Worm (Caenorhabditis elegans) whole organism, L2 larva: ENCODE data around the gene C27B7.2.

Experiments used
- F13H6.1 ChIP-seq: sonication (generic microtip); optimal IDR thresholded peaks from 2 replicates; lab custom pipeline; 2016; ENCODE audit warnings: missing genetic modification characterization, missing compliant biosample characterization
- R02D3.7 ChIP-seq: fragments of 150-350 bp; optimal IDR thresholded peaks from 2 replicates; lab custom pipeline; 2014; ENCODE audit warnings: missing biosample characterization, missing genetic modification characterization
- Y55F3AM.14 ChIP-seq: fragments of 200-800 bp; sonication (Bioruptor generic); optimal IDR thresholded peaks from 2 replicates; lab custom pipeline; 2018; ENCODE audit warnings: mild to moderate bottlenecking, missing genetic modification characterization, missing compliant biosample characterization
- ZK546.5 ChIP-seq: sonication (generic microtip); optimal IDR thresholded peaks from 2 replicates; lab custom pipeline; 2017; ENCODE audit warnings: missing biosample characterization, missing genetic modification characterization
- aly-2 ChIP-seq: fragments of 150-350 bp; optimal IDR thresholded peaks from 2 replicates; lab custom pipeline; 2014; ENCODE audit warnings: missing biosample characterization, missing genetic modification characterization
- ama-1 ChIP-seq: fragments of 150-350 bp; optimal IDR thresholded peaks from 2 replicates; lab custom pipeline; 2018; ENCODE audit warnings: inconsistent platforms
- blmp-1 ChIP-seq: sonication (generic microtip); optimal IDR thresholded peaks from 2 replicates; lab custom pipeline; 2017; ENCODE audit warnings: missing genetic modification characterization, mild to moderate bottlenecking, missing compliant biosample characterization, antibody characterized with exemption, moderate library complexity; ENCODE audit not compliant: insufficient read depth
- ceh-16 ChIP-seq: fragments of 150-350 bp; optimal IDR thresholded peaks from 2 replicates; lab custom pipeline; 2014; ENCODE audit warnings: missing biosample characterization, missing genetic modification characterization
- ceh-82 ChIP-seq: fragments of 150-350 bp; optimal IDR thresholded peaks from 2 replicates; lab custom pipeline; 2014; ENCODE audit warnings: missing biosample characterization, missing genetic modification characterization
- crh-2 ChIP-seq: sonication (generic microtip); optimal IDR thresholded peaks from 2 replicates; lab custom pipeline; 2017; ENCODE audit warnings: missing biosample characterization, missing genetic modification characterization
- dmd-4 ChIP-seq: sonication (generic microtip); optimal IDR thresholded peaks from 2 replicates; lab custom pipeline; 2017; ENCODE audit warnings: missing biosample characterization, missing genetic modification characterization
- egl-27 ChIP-seq: sonication (generic microtip); optimal IDR thresholded peaks from 3 replicates; lab custom pipeline; 2017; ENCODE audit warnings: missing biosample characterization, missing genetic modification reagents, missing genetic modification characterization
- elt-3 ChIP-seq: sonication (generic microtip); optimal IDR thresholded peaks from 2 replicates; lab custom pipeline; 2017; ENCODE audit warnings: missing biosample characterization, missing genetic modification characterization
- fos-1 ChIP-seq: fragments of 150-350 bp; optimal IDR thresholded peaks from 2 replicates; lab custom pipeline; 2014; ENCODE audit warnings: missing biosample characterization, missing genetic modification characterization
- gmeb-1 ChIP-seq: fragments of 150-350 bp; optimal IDR thresholded peaks from 2 replicates; lab custom pipeline; 2014; ENCODE audit warnings: missing biosample characterization, missing genetic modification characterization
- lin-11 ChIP-seq: fragments of 150-350 bp; sonication (generic microtip); optimal IDR thresholded peaks from 2 replicates; lab custom pipeline; 2014; ENCODE audit warnings: missing biosample characterization, missing genetic modification characterization, inconsistent platforms, mixed read lengths
- lin-13 ChIP-seq: fragments of 150-350 bp; optimal IDR thresholded peaks from 2 replicates; lab custom pipeline; 2014; ENCODE audit warnings: missing biosample characterization, missing genetic modification reagents, missing genetic modification characterization
- lsy-2 ChIP-seq, 2 experiments: fragments of 150-350 bp in 1 of 2; sonication (generic microtip) in 1 of 2; optimal IDR thresholded peaks; 2 replicates each; lab custom pipeline; 2014 to 2017; ENCODE audit warnings: missing biosample characterization in 2 of 2, missing genetic modification characterization in 2 of 2
- mab-5 ChIP-seq: fragments of 150-350 bp; optimal IDR thresholded peaks from 2 replicates; lab custom pipeline; 2014; ENCODE audit warnings: missing biosample characterization, missing genetic modification characterization
- nhr-11 ChIP-seq: fragments of 150-350 bp; optimal IDR thresholded peaks from 2 replicates; lab custom pipeline; 2014; ENCODE audit warnings: missing biosample characterization, missing genetic modification characterization
- nhr-129 ChIP-seq: fragments of 150-350 bp; optimal IDR thresholded peaks from 2 replicates; lab custom pipeline; 2014; ENCODE audit warnings: missing biosample characterization, missing genetic modification characterization
- nhr-237 ChIP-seq: fragments of 150-350 bp; optimal IDR thresholded peaks from 2 replicates; lab custom pipeline; 2014; ENCODE audit warnings: missing biosample characterization, missing genetic modification characterization
- nhr-77 ChIP-seq: fragments of 150-350 bp; optimal IDR thresholded peaks from 2 replicates; lab custom pipeline; 2014; ENCODE audit warnings: missing biosample characterization, missing genetic modification characterization
- skn-1 ChIP-seq: sonication (generic microtip); optimal IDR thresholded peaks from 2 replicates; lab custom pipeline; 2017; ENCODE audit warnings: missing biosample characterization, missing genetic modification characterization
- sma-3 ChIP-seq: sonication (generic microtip); optimal IDR thresholded peaks from 2 replicates; lab custom pipeline; 2016; ENCODE audit warnings: missing genetic modification reagents, missing genetic modification characterization, missing compliant biosample characterization
- snpc-4 ChIP-seq: fragments of 150-350 bp; optimal IDR thresholded peaks from 2 replicates; lab custom pipeline; 2014; ENCODE audit warnings: missing biosample characterization, missing genetic modification characterization
- unc-39 ChIP-seq: fragments of 150-350 bp; optimal IDR thresholded peaks from 2 replicates; lab custom pipeline; 2014; ENCODE audit warnings: missing biosample characterization, missing genetic modification characterization
- unc-55 ChIP-seq: fragments of 150-350 bp; sonication (generic microtip); optimal IDR thresholded peaks from 3 replicates; lab custom pipeline; 2014; ENCODE audit warnings: missing biosample characterization, missing genetic modification reagents, missing genetic modification characterization
- ztf-11 ChIP-seq: sonication (generic microtip); optimal IDR thresholded peaks from 2 replicates; lab custom pipeline; 2017; ENCODE audit warnings: missing biosample characterization, missing genetic modification characterization
- ztf-4 ChIP-seq: fragments of 150-350 bp; optimal IDR thresholded peaks from 2 replicates; lab custom pipeline; 2014; ENCODE audit warnings: missing biosample characterization, missing genetic modification characterization

C27B7.2 gene

ce11 chrIV:8892558-8892957 is at the start of gene C27B7.2:
TSS of gene C27B7.2 (plus strand) at chrIV:8892858.
- TF ChIP-seq snpc-4 (tag; lab: Kevin White, UChicago) (no peak), F13H6.1 (tag; lab: Kevin White, UChicago) (no peak), ztf-4 (no peak), nhr-129 (tag; lab: Kevin White, UChicago) (no peak), ztf-11 (tag; lab: Kevin White, UChicago) (no peak), blmp-1 (tag; lab: Kevin White, UChicago) (no peak), unc-55 (no peak), lin-11 (tag; lab: Kevin White, UChicago) (no peak), nhr-237 (tag; lab: Kevin White, UChicago) (no peak), elt-3 (tag; lab: Kevin White, UChicago) (no peak), dmd-4 (tag; lab: Kevin White, UChicago) (no peak)
- TF ChIP-seq, all 48 proteins: peak for 0

ce11 chrIV:8844457-8844856 is 48.2 kb upstream of the C27B7.2 start, which contains the start of gene T11B7.2:
TSS of gene T11B7.2 (minus strand) at chrIV:8844557.
- no peak for TF ChIP-seq nhr-129 (tag; lab: Kevin White, UChicago)
- TF ChIP-seq F13H6.1 (tag; lab: Kevin White, UChicago): no peak
- no peak for TF ChIP-seq mab-5 (tag; lab: Kevin White, UChicago)
- no peak for TF ChIP-seq nhr-77 (tag; lab: Kevin White, UChicago)
- TF ChIP-seq aly-2 (tag; lab: Kevin White, UChicago): no peak
- TF ChIP-seq ceh-16: no peak
- no peak for TF ChIP-seq unc-55
- TF ChIP-seq fos-1: no peak
- TF ChIP-seq R02D3.7: no peak
- no peak for TF ChIP-seq gmeb-1 (tag; lab: Kevin White, UChicago)

- no peak for TF ChIP-seq sma-3 (GFP tag; lab: Kevin White, UChicago)
- peak; percentile 24 for TF ChIP-seq crh-2 (tag; lab: Kevin White, UChicago)
- peak; percentile 80 for TF ChIP-seq fos-1
Observed at ce11 chrIV:8845922-8846321, 46.7 kb upstream of the C27B7.2 start.

- TF ChIP-seq lin-11 (tag; lab: Kevin White, UChicago) (no peak), unc-39 (no peak)
Observed at ce11 chrIV:8847918-8848317, 44.7 kb upstream of the C27B7.2 start, which contains the start of gene col-118. TSS of gene col-118 (plus strand) at chrIV:8848218.

- TF ChIP-seq lin-13: no peak
- no peak for TF ChIP-seq dmd-4 (tag; lab: Kevin White, UChicago)
- TF ChIP-seq nhr-11 (tag; lab: Kevin White, UChicago): no peak
Observed at ce11 chrIV:8848983-8849382, 43.7 kb upstream of the C27B7.2 start.

ce11 chrIV:8850807-8851206 is 41.9 kb upstream of the C27B7.2 start:
- TF ChIP-seq skn-1 (tag; lab: Kevin White, UChicago): no peak
- TF ChIP-seq Y55F3AM.14 (GFP tag; lab: Kevin White, UChicago): no peak
- peak; percentile 47 for TF ChIP-seq F13H6.1 (tag; lab: Kevin White, UChicago)
- no peak for TF ChIP-seq ceh-16

ce11 chrIV:8852194-8852593 is 40.5 kb upstream of the C27B7.2 start, which contains the start of gene alp-1:
TSS of gene alp-1 (plus strand) at chrIV:8852494.
- TF ChIP-seq Y55F3AM.14 (GFP tag; lab: Kevin White, UChicago) (no peak), ama-1 (lab: Kevin White, UChicago) (no peak), ZK546.5 (tag; lab: Kevin White, UChicago) (no peak), nhr-11 (tag; lab: Kevin White, UChicago) (no peak), ceh-82 (tag; lab: Kevin White, UChicago) (no peak), egl-27 (tag; lab: Kevin White, UChicago) (no peak), lsy-2 (tag; optimal IDR thresholded peaks at IDR 0.05; lab: Kevin White, UChicago) (no peak), nhr-129 (tag; lab: Kevin White, UChicago) (no peak), mab-5 (tag; lab: Kevin White, UChicago) (no peak)
